Worm (Caenorhabditis elegans): ENCODE results near the gene F57B9.8.

- TF ChIP-seq sea-1 (GFP tag; conservative IDR thresholded peaks at IDR 0.05) (no peak), ets-7 (tag; optimal IDR thresholded peaks at IDR 0.05) (no peak), flt-1 (GFP tag; IDR thresholded peaks at IDR 0.05) (no peak), ceh-36 (tag; optimal IDR thresholded peaks at IDR 0.05) (no peak), hnd-1 (tag; optimal IDR thresholded peaks at IDR 0.05) (no peak), hmbx-1 (tag; optimal IDR thresholded peaks at IDR 0.05) (no peak), tra-4 (tag; optimal IDR thresholded peaks at IDR 0.05) (no peak), ama-1 (optimal IDR thresholded peaks at IDR 0.05) (no peak), ceh-13 (GFP tag; optimal IDR thresholded peaks at IDR 0.05) (no peak)
Observed at ce11 chrIII:6929558-6930167, 5.5 kb downstream of the F57B9.8 start, which contains the start of gene inf-1.
